Worm (Caenorhabditis elegans): Measurements from ENCODE around the gene F59A6.10.

F59A6.10 gene

DNA sequence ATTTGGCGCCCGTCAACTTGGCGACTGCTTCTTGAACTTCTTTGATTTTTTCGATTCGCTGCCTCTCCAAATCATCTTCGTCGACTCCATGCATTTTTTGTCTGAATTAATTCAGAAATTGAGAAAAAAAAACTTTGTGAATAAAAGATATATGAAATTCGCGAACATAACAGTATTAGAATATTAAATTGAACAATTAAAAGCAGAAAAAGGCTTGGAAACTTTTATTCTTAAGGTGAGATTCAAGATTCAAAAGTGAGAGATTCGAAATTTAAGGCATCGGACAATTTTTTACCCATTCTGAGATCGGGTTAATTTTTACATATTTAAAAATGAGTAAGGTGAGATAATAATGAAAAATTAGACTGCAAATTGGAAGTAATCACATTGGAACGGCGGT is 30.2 kb downstream of the F59A6.10 start, which contains the start of gene F33G12.3:
TSS of gene F33G12.3 (minus strand) at position 101 of the 400 bp plus-strand sequence.
- TF ChIP-seq mls-2 (tag; optimal IDR thresholded peaks at IDR 0.05) (no peak), M03D4.4 (tag; optimal IDR thresholded peaks at IDR 0.05) (no peak), mab-5 (tag; optimal IDR thresholded peaks at IDR 0.05) (no peak), hlh-1 (tag; optimal IDR thresholded peaks at IDR 0.05) (no peak), nhr-76 (tag; optimal IDR thresholded peaks at IDR 0.05) (no peak), lsy-2 (tag; optimal IDR thresholded peaks at IDR 0.05) (no peak), snpc-4 (tag; optimal IDR thresholded peaks at IDR 0.05) (no peak), zip-8 (tag; optimal IDR thresholded peaks at IDR 0.05) (no peak), mep-1 (tag; optimal IDR thresholded peaks at IDR 0.05) (no peak), unc-62 (GFP tag; optimal IDR thresholded peaks at IDR 0.05) (no peak)

DNA sequence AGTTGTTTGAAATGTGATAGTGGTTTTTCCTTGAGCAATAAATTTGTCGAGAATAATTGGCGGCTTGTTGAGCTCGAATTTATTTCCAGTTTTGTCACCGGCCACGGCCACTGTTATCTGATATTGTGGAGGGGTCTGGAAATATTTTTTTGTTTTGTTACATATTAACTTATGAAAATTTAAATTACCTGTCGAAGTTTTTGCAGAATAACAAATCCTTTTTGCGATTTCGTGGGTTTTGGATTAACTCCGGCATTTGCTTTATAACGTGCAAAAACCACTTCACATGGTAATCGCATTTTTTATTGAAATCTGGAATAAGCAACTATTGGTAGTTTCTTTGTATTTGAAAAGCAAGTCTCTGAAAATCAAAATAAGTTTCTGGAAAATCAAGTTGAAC is 32.4 kb downstream of the F59A6.10 start, which contains the start of gene lrr-1:
TSS of gene lrr-1 (minus strand) at position 312 of the 400 bp plus-strand sequence.
- TF ChIP-seq lin-13 (tag; optimal IDR thresholded peaks at IDR 0.05) (no peak), lin-32 (GFP tag; optimal IDR thresholded peaks at IDR 0.05) (no peak), nhr-2 (tag; optimal IDR thresholded peaks at IDR 0.05) (no peak), lsy-2 (tag; optimal IDR thresholded peaks at IDR 0.05) (no peak), unc-120 (tag; optimal IDR thresholded peaks at IDR 0.05; ENCODE audit: poor library complexity, severe bottlenecking) (no peak), ceh-43 (GFP tag; optimal IDR thresholded peaks at IDR 0.05) (no peak), nhr-28 (tag; optimal IDR thresholded peaks at IDR 0.05) (no peak)

ce11 chrII:5039912-5040311 is 36.2 kb downstream of the F59A6.10 start, which contains the start of gene golg-2:
Gene golg-2, minus strand, starts transcription at chrII:5040091.
- TF ChIP-seq unc-62 (GFP tag; optimal IDR thresholded peaks at IDR 0.05) (no peak), M03D4.4 (tag; optimal IDR thresholded peaks at IDR 0.05) (no peak), nhr-2 (tag; optimal IDR thresholded peaks at IDR 0.05) (no peak), ham-2 (GFP tag; optimal IDR thresholded peaks at IDR 0.05) (no peak), ces-1 (GFP tag; optimal IDR thresholded peaks at IDR 0.05) (peak; percentile 11), lin-13 (tag; optimal IDR thresholded peaks at IDR 0.05) (peak; percentile 7)

- TF ChIP-seq ceh-43 (GFP tag; optimal IDR thresholded peaks at IDR 0.05) (no peak), nhr-2 (tag; optimal IDR thresholded peaks at IDR 0.05) (no peak), lsy-2 (tag; optimal IDR thresholded peaks at IDR 0.05) (peak; percentile 29)
Measured at ce11 chrII:5040631-5041156, 36.9 kb downstream of the F59A6.10 start, which contains the start of gene F33G12.7. Gene F33G12.7, minus strand, starts transcription at chrII:5040681.

DNA sequence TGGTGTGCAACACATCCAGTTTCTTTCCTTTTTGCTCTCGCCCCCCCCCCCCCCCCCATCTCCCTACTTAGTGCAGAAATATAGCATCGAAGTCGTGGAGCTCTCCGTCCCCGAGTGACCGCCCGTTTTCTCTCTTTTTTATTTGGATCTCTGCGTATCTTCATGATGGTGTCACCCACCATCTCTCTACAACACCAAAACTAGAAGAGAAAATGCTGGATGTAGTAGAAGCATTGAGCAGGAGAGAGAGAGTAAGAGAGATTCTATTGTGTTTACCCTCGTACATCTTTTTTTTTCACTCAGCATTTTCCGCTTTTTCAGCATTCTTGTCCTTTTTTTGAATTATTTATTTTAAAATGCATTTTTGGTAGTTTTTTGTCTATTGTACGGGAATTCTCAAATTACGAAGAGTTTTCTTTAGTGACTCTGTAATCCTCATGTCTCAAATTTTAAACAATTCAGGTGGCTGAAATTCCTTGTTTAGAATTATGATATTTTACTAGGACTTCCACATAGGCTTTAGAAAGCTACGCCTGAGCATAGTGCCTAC is 38.7 kb downstream of the F59A6.10 start:
- TF ChIP-seq sptf-1 (tag; optimal IDR thresholded peaks at IDR 0.05) = peak; percentile 35
- TF ChIP-seq ham-2 (GFP tag; optimal IDR thresholded peaks at IDR 0.05) = no peak
- TF ChIP-seq M03D4.4 (tag; optimal IDR thresholded peaks at IDR 0.05) = no peak
- TF ChIP-seq blmp-1 (tag; optimal IDR thresholded peaks at IDR 0.05) = no peak
- peak; percentile 63 for TF ChIP-seq ces-1 (GFP tag; optimal IDR thresholded peaks at IDR 0.05)
- no peak for TF ChIP-seq unc-120 (tag; optimal IDR thresholded peaks at IDR 0.05; ENCODE audit: poor library complexity, severe bottlenecking)
- no peak for TF ChIP-seq lin-32 (GFP tag; optimal IDR thresholded peaks at IDR 0.05)
- no peak for TF ChIP-seq flh-1 (GFP tag; optimal IDR thresholded peaks at IDR 0.05)
- no peak for TF ChIP-seq nhr-2 (tag; optimal IDR thresholded peaks at IDR 0.05)
- TF ChIP-seq zip-8 (tag; optimal IDR thresholded peaks at IDR 0.05) = no peak
- no peak for TF ChIP-seq unc-62 (GFP tag; optimal IDR thresholded peaks at IDR 0.05)
- TF ChIP-seq elt-3 (tag; optimal IDR thresholded peaks at IDR 0.05) = no peak

- TF ChIP-seq sptf-1 (tag; optimal IDR thresholded peaks at IDR 0.05) = no peak
- TF ChIP-seq ces-1 (GFP tag; optimal IDR thresholded peaks at IDR 0.05) = peak; percentile 76
- no peak for TF ChIP-seq ztf-11 (tag; optimal IDR thresholded peaks at IDR 0.05)
- TF ChIP-seq tbx-8 (GFP tag; optimal IDR thresholded peaks at IDR 0.05) = no peak
- TF ChIP-seq unc-62 (GFP tag; optimal IDR thresholded peaks at IDR 0.05) = no peak
Measured at ce11 chrII:5046209-5047200, 42.7 kb downstream of the F59A6.10 start.

Measured in whole organism, mixed stage, embryonic.